Fruit fly (Drosophila melanogaster): Measurements from ENCODE around the gene Ag5r.
A peak's percentile ranks its signal among the peaks of the same experiment; 100 is the strongest.

Gene Ag5r

DNA sequence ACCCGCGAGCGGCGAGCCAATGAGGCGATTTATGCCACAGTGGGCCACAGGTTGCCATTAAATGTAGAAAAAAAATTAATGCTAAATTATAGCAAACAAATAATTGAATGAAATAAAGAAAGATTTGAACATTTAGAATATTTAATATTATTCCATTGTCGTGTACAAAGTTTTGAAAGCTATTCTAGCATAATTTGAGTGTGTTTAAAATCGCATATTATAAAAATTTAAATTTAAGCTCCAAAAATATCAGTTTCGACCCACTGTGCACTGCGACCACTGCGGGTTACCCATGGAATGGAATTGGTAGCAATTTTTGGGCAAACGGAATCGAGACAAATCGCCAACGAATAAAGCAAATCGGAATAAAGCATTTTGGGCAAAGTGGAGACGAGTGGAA lies 42.5 kb downstream of the Ag5r start (continued):
- TF ChIP-seq insv (GFP tag; optimal IDR thresholded peaks at IDR 0.05), result no peak
- TF ChIP-seq Dip3 (GFP tag; optimal IDR thresholded peaks at IDR 0.05), result no peak
- TF ChIP-seq CG6689 (GFP tag; IDR thresholded peaks at IDR 0.05), result peak; percentile 64
- peak; percentile 43 for TF ChIP-seq bcd (GFP tag; optimal IDR thresholded peaks at IDR 0.05)
- TF ChIP-seq Asciz (GFP tag; optimal IDR thresholded peaks at IDR 0.05), result peak; percentile 32
- no peak for TF ChIP-seq gfzf (GFP tag; optimal IDR thresholded peaks at IDR 0.05)
- no peak for TF ChIP-seq amos (GFP tag; IDR thresholded peaks at IDR 0.05; ENCODE audit: partially characterized antibody)
- no peak for TF ChIP-seq Scr (GFP tag; IDR thresholded peaks at IDR 0.05; ENCODE audit: partially characterized antibody)
- no peak for TF ChIP-seq cad (GFP tag; optimal IDR thresholded peaks at IDR 0.05)
- peak; percentile 57 for TF ChIP-seq fd96Cb (tag; optimal IDR thresholded peaks at IDR 0.05)
- peak; percentile 21 for TF ChIP-seq CG33557 (GFP tag; optimal IDR thresholded peaks at IDR 0.05)
- peak; percentile 70; the same call in 2 of the 3 replicates for TF ChIP-seq zfh1 (GFP tag; IDR thresholded peaks at IDR 0.05)
- TF ChIP-seq CG11456 (GFP tag; IDR thresholded peaks at IDR 0.05), result no peak
- TF ChIP-seq CG34376 (GFP tag; optimal IDR thresholded peaks at IDR 0.05), result no peak
- TF ChIP-seq Bdp1 (GFP tag; optimal IDR thresholded peaks at IDR 0.05), result no peak
- TF ChIP-seq E2f1 (GFP tag; IDR thresholded peaks at IDR 0.05), result peak; percentile 42; the same call in 1 of the 2 replicates
- TF ChIP-seq abd-A (tag; optimal IDR thresholded peaks at IDR 0.05), result no peak
- no peak for TF ChIP-seq gro (GFP tag; optimal IDR thresholded peaks at IDR 0.05)
- TF ChIP-seq Hey (tag; optimal IDR thresholded peaks at IDR 0.05), result no peak
- no peak for TF ChIP-seq CG6272 (GFP tag; IDR thresholded peaks at IDR 0.05)
- TF ChIP-seq CG3281 (GFP tag; optimal IDR thresholded peaks at IDR 0.05), result peak; percentile 10
- TF ChIP-seq CG14965 (GFP tag; optimal IDR thresholded peaks at IDR 0.05; ENCODE audit: borderline replicate concordance), result no peak
- TF ChIP-seq CG1792 (GFP tag; optimal IDR thresholded peaks at IDR 0.05), result no peak
- TF ChIP-seq Rfx (GFP tag; IDR thresholded peaks at IDR 0.05), result no peak; the same call in 1 of the 2 replicates
- no peak for TF ChIP-seq crc (GFP tag; optimal IDR thresholded peaks at IDR 0.05)
- no peak for TF ChIP-seq ase (GFP tag; IDR thresholded peaks at IDR 0.05)
- TF ChIP-seq rib (GFP tag; IDR thresholded peaks at IDR 0.05), result no peak
- no peak for TF ChIP-seq CG9932 (GFP tag; IDR thresholded peaks at IDR 0.05)
- peak; percentile 64 for TF ChIP-seq Blimp-1 (GFP tag; optimal IDR thresholded peaks at IDR 0.05)
- peak; percentile 51 for TF ChIP-seq odd (GFP tag; optimal IDR thresholded peaks at IDR 0.05)
- peak; percentile 53 for TF ChIP-seq D19A (tag; optimal IDR thresholded peaks at IDR 0.05)
- TF ChIP-seq NFAT (GFP tag; IDR thresholded peaks at IDR 0.05), result no peak
- TF ChIP-seq CG13424 (tag; optimal IDR thresholded peaks at IDR 0.05), result peak; percentile 64
- no peak for TF ChIP-seq CG9876 (GFP tag; optimal IDR thresholded peaks at IDR 0.05)
- no peak for TF ChIP-seq br (optimal IDR thresholded peaks at IDR 0.05)
- TF ChIP-seq Sox100B (GFP tag; optimal IDR thresholded peaks at IDR 0.05), result peak; percentile 74
- peak; percentile 15 for TF ChIP-seq ac (GFP tag; optimal IDR thresholded peaks at IDR 0.05)
- no peak for TF ChIP-seq CG33213 (GFP tag; optimal IDR thresholded peaks at IDR 0.05)
- peak; percentile 92 for TF ChIP-seq sens (GFP tag)
- peak; percentile 20; the same call in 1 of the 3 replicates for TF ChIP-seq so (GFP tag; IDR thresholded peaks at IDR 0.05)
- no peak for TF ChIP-seq CG4282 (GFP tag; optimal IDR thresholded peaks at IDR 0.05)
- 0 out of 3 replicates have a peak, but pooled peaks have one; percentile 34 for TF ChIP-seq Optix (GFP tag; IDR thresholded peaks at IDR 0.05)
- TF ChIP-seq BEAF-32 (GFP tag; optimal IDR thresholded peaks at IDR 0.05), result no peak
- TF ChIP-seq kni (GFP tag; optimal IDR thresholded peaks at IDR 0.05), result no peak
- TF ChIP-seq tgo (GFP tag; IDR thresholded peaks at IDR 0.05), result peak; percentile 54
- TF ChIP-seq klu (GFP tag; IDR thresholded peaks at IDR 0.05), result no peak
- no peak; the same call in 1 of the 2 replicates for TF ChIP-seq Atf6 (GFP tag; IDR thresholded peaks at IDR 0.05)
- TF ChIP-seq CG10321 (GFP tag; IDR thresholded peaks at IDR 0.05), result no peak
- TF ChIP-seq CG11398 (GFP tag; optimal IDR thresholded peaks at IDR 0.05), result no peak
- TF ChIP-seq CG1233 (GFP tag; optimal IDR thresholded peaks at IDR 0.05), result peak; percentile 12
- no peak for TF ChIP-seq B-H2 (GFP tag; optimal IDR thresholded peaks at IDR 0.05)
- peak; percentile 54 for TF ChIP-seq trem (tag; optimal IDR thresholded peaks at IDR 0.05)
